Worm (Caenorhabditis elegans) whole organism, mixed stage, embryonic: Measurements from ENCODE around the gene pssy-2.
"Not testable (repeated sequence)": the region's sequence is repeated elsewhere in the genome, so short reads cannot be mapped to it uniquely, and the experiment has no call there.

Source experiments
- bed-3 ChIP-seq: fragments of 200-800 bp; sonication (Bioruptor generic); optimal IDR thresholded peaks from 3 replicates; lab custom pipeline; 2018; ENCODE audit warnings: mild to moderate bottlenecking, missing genetic modification characterization, moderate library complexity, missing compliant biosample characterization
- blmp-1 ChIP-seq: fragments of 150-350 bp; optimal IDR thresholded peaks from 2 replicates; lab custom pipeline; 2014; ENCODE audit warnings: missing biosample characterization, missing genetic modification characterization
- ceh-39 ChIP-seq: fragments of 150-350 bp; optimal IDR thresholded peaks from 2 replicates; lab custom pipeline; 2014; ENCODE audit warnings: missing biosample characterization, missing genetic modification characterization
- ceh-43 ChIP-seq: fragments of 200-800 bp; sonication (Bioruptor generic); optimal IDR thresholded peaks from 2 replicates; lab custom pipeline; 2018; ENCODE audit warnings: mild to moderate bottlenecking, missing genetic modification characterization, moderate library complexity, missing compliant biosample characterization
- ceh-83 ChIP-seq: fragments of 200-800 bp; sonication (Bioruptor generic); optimal IDR thresholded peaks from 2 replicates; lab custom pipeline; 2018; ENCODE audit warnings: mild to moderate bottlenecking, missing genetic modification characterization, missing compliant biosample characterization
- ces-1 ChIP-seq: fragments of 150-350 bp; optimal IDR thresholded peaks from 2 replicates; lab custom pipeline; 2014; ENCODE audit warnings: missing biosample characterization, missing genetic modification reagents, missing genetic modification characterization
- cnd-1 ChIP-seq: fragments of 200-800 bp; sonication (Bioruptor generic); optimal IDR thresholded peaks from 2 replicates; lab custom pipeline; 2018; ENCODE audit warnings: mild to moderate bottlenecking, missing genetic modification characterization, missing compliant biosample characterization
- elt-1 ChIP-seq: sonication (generic microtip); optimal IDR thresholded peaks from 2 replicates; lab custom pipeline; 2017; ENCODE audit warnings: missing genetic modification characterization, mild to moderate bottlenecking, missing compliant biosample characterization, antibody characterized with exemption, moderate library complexity, borderline replicate concordance; ENCODE audit not compliant: insufficient read depth
- elt-3 ChIP-seq: fragments of 150-350 bp; optimal IDR thresholded peaks from 2 replicates; lab custom pipeline; 2014; ENCODE audit warnings: missing biosample characterization, missing genetic modification characterization
- flh-1 ChIP-seq: fragments of 200-800 bp; sonication (Bioruptor generic); optimal IDR thresholded peaks from 2 replicates; lab custom pipeline; 2018; ENCODE audit warnings: mild to moderate bottlenecking, missing genetic modification characterization, moderate library complexity, missing compliant biosample characterization
- ham-2 ChIP-seq: fragments of 200-800 bp; sonication (Bioruptor generic); optimal IDR thresholded peaks from 2 replicates; lab custom pipeline; 2018; ENCODE audit warnings: mild to moderate bottlenecking, missing genetic modification characterization, missing compliant biosample characterization
- hlh-1 ChIP-seq: fragments of 150-350 bp; optimal IDR thresholded peaks from 2 replicates; lab custom pipeline; 2014; ENCODE audit warnings: missing biosample characterization, missing genetic modification reagents, missing genetic modification characterization
- lin-13 ChIP-seq: fragments of 150-350 bp; optimal IDR thresholded peaks from 2 replicates; lab custom pipeline; 2014; ENCODE audit warnings: missing biosample characterization, missing genetic modification characterization
- lin-32 ChIP-seq: fragments of 200-800 bp; sonication (Bioruptor generic); optimal IDR thresholded peaks from 2 replicates; lab custom pipeline; 2018; ENCODE audit warnings: mild to moderate bottlenecking, missing genetic modification characterization, missing compliant biosample characterization
- lsy-2 ChIP-seq: fragments of 150-350 bp; optimal IDR thresholded peaks from 2 replicates; lab custom pipeline; 2014; ENCODE audit warnings: missing biosample characterization, missing genetic modification characterization
- mep-1 ChIP-seq: fragments of 150-350 bp; optimal IDR thresholded peaks from 2 replicates; lab custom pipeline; 2017; ENCODE audit warnings: missing biosample characterization, missing genetic modification reagents, missing genetic modification characterization, inconsistent platforms
- mls-2 ChIP-seq: sonication (generic microtip); optimal IDR thresholded peaks from 2 replicates; lab custom pipeline; 2016; ENCODE audit warnings: mild to moderate bottlenecking, missing genetic modification characterization, moderate library complexity, missing compliant biosample characterization
- nhr-12 ChIP-seq: fragments of 150-350 bp; optimal IDR thresholded peaks from 2 replicates; lab custom pipeline; 2014; ENCODE audit warnings: missing biosample characterization, missing genetic modification characterization
- nhr-2 ChIP-seq: fragments of 150-350 bp; optimal IDR thresholded peaks from 2 replicates; lab custom pipeline; 2014; ENCODE audit warnings: missing biosample characterization, missing genetic modification characterization
- nhr-237 ChIP-seq: fragments of 150-350 bp; optimal IDR thresholded peaks from 2 replicates; lab custom pipeline; 2014; ENCODE audit warnings: missing biosample characterization, missing genetic modification characterization
- nhr-28 ChIP-seq: fragments of 150-350 bp; optimal IDR thresholded peaks from 2 replicates; lab custom pipeline; 2014; ENCODE audit warnings: missing biosample characterization, missing genetic modification characterization
- sem-2 ChIP-seq: fragments of 200-800 bp; sonication (Bioruptor generic); optimal IDR thresholded peaks from 2 replicates; lab custom pipeline; 2018; ENCODE audit warnings: mild to moderate bottlenecking, missing genetic modification characterization, missing compliant biosample characterization
- snpc-4 ChIP-seq: fragments of 150-350 bp; optimal IDR thresholded peaks from 2 replicates; lab custom pipeline; 2014; ENCODE audit warnings: missing biosample characterization, missing genetic modification characterization
- sptf-1 ChIP-seq: sonication (generic microtip); optimal IDR thresholded peaks from 2 replicates; lab custom pipeline; 2017; ENCODE audit warnings: mild to moderate bottlenecking, missing genetic modification characterization, moderate library complexity, missing compliant biosample characterization
- tbx-8 ChIP-seq: fragments of 200-800 bp; sonication (Bioruptor generic); optimal IDR thresholded peaks from 2 replicates; lab custom pipeline; 2018; ENCODE audit warnings: mild to moderate bottlenecking, missing genetic modification characterization, moderate library complexity, missing compliant biosample characterization
- unc-62 ChIP-seq: fragments of 150-350 bp; optimal IDR thresholded peaks from 2 replicates; lab custom pipeline; 2014; ENCODE audit warnings: missing biosample characterization, missing genetic modification reagents, missing genetic modification characterization
- zip-8 ChIP-seq: fragments of 150-350 bp; optimal IDR thresholded peaks from 2 replicates; lab custom pipeline; 2014; ENCODE audit warnings: missing biosample characterization, missing genetic modification characterization

pssy-2 gene

DNA sequence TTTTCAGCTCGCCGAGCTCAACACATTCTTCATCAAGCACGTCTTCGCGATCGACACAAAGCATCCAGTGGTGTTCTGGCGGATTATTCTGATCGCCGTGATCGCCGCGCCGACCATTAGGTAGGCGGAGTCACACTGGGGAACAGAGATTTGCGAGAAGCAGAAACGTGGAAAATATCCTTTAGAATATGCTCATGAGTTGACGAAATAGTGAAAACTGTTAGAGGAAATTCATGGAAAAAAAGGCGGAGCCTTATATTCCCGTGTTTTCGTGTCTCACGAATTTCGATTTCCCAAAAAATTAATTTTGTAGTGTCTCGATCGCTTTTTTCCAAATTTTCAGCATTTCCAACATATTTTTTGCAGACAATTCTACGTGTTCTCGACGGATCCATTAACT lies 2.9 kb downstream of the pssy-2 start:
- TF ChIP-seq cnd-1 (tag; lab: Kevin White, UChicago) = peak; percentile 54
- TF ChIP-seq sptf-1 (tag; lab: Kevin White, UChicago) = no peak

DNA sequence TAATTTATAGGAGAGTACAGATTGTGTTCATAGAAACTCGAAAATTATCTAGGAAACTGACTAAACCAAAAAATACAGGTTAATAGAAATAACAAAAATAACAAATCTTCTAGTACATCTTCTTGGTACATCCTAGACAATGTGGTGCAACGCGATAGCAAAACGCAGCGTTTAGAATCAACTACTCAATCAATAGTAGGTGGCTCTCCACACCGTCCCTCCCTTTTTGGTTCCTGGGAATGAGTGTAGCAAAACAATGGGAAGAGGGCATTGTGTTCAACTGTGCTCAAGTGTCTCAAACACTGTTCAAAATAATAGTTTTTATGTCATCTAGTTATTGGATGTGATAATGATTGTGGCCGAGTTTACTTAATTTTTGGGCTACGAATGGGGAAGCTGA lies 5.1 kb downstream of the pssy-2 start, which contains the start of gene T27E9.6:
Gene T27E9.6 (minus strand): TSS at position 101 of the 400 bp plus-strand sequence.
- TF ChIP-seq elt-1 (tag; lab: Kevin White, UChicago) (no peak), ceh-43 (no peak), elt-3 (tag; lab: Kevin White, UChicago) (no peak), nhr-28 (no peak)

DNA sequence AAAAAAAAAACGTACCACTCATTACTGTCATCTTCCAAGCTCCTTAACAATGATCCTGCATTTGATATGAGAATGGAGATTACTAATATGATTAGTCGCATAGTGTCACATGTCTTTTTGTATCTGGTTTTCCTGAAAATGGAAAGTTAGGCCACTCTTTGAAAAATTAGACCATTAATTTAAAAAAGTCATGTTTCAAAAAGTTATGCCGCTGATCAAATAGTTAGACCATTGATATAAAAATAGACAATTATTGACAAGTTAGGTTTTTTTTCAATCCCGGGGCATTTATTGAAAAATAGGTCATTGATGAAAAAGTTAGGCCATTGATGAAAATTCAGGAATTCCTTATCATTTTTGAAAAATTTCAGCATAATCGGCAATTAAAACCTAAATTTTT lies 12.4 kb downstream of the pssy-2 start, which contains the start of gene acc-4:
Gene acc-4 (minus strand): TSS at position 101 of the 400 bp plus-strand sequence.
- no peak for TF ChIP-seq flh-1 (GFP tag; lab: Kevin White, UChicago)
- no peak for TF ChIP-seq blmp-1 (tag; lab: Kevin White, UChicago)
- no peak for TF ChIP-seq lsy-2 (tag; lab: Kevin White, UChicago)
- no peak for TF ChIP-seq bed-3 (GFP tag; lab: Kevin White, UChicago)
- no peak for TF ChIP-seq ceh-83 (GFP tag; lab: Kevin White, UChicago)
- TF ChIP-seq ham-2 (GFP tag; lab: Kevin White, UChicago) = no peak
- no peak for TF ChIP-seq cnd-1 (tag; lab: Kevin White, UChicago)
- no peak for TF ChIP-seq hlh-1
- no peak for TF ChIP-seq ceh-43
- TF ChIP-seq ces-1 (GFP tag; lab: Kevin White, UChicago) = no peak

- TF ChIP-seq zip-8 (tag; lab: Kevin White, UChicago) (no peak), ces-1 (GFP tag; lab: Kevin White, UChicago) (no peak), ceh-43 (no peak), tbx-8 (GFP tag; lab: Kevin White, UChicago) (no peak), elt-3 (tag; lab: Kevin White, UChicago) (no peak), lin-32 (GFP tag; lab: Kevin White, UChicago) (no peak), sem-2 (no peak), mls-2 (tag; lab: Kevin White, UChicago) (no peak), mep-1 (tag; lab: Kevin White, UChicago) (no peak), ceh-83 (GFP tag; lab: Kevin White, UChicago) (no peak), bed-3 (GFP tag; lab: Kevin White, UChicago) (no peak), ceh-39 (tag; lab: Kevin White, UChicago) (no peak), unc-62 (GFP tag; lab: Kevin White, UChicago) (no peak), flh-1 (GFP tag; lab: Kevin White, UChicago) (no peak), lin-13 (tag; lab: Kevin White, UChicago) (no peak), nhr-12 (tag; lab: Kevin White, UChicago) (no peak)
Measured at ce11 chrIII:13492377-13492776, 20.8 kb downstream of the pssy-2 start, which contains the start of gene twk-40. TSS of gene twk-40 (minus strand) at chrIII:13492477.

DNA sequence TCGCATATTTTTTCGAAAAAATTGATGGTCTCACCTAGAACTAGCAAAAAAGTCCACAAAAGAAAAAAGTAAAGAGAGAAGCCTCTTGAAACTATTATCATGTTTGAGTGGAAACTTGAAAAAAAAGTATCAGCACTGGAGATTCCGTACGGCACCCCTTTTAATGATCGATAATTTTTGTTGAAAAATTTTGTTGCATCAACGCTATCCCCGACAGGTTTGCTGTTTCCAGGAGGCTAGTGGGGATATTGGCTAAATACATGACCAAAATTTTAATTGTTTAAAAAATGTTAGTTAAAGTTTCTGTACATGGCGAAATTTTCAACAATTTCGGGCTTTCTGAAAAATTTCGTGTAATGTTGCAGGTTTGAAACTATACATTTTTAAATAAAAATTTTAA lies 24.0 kb downstream of the pssy-2 start, which contains the start of gene T28A8.2:
Gene T28A8.2 (minus strand): TSS at position 101 of the 400 bp plus-strand sequence.
- TF ChIP-seq ceh-39 (tag; lab: Kevin White, UChicago) (no peak), nhr-12 (tag; lab: Kevin White, UChicago) (no peak), snpc-4 (tag; lab: Kevin White, UChicago) (no peak), ceh-83 (GFP tag; lab: Kevin White, UChicago) (no peak)

DNA sequence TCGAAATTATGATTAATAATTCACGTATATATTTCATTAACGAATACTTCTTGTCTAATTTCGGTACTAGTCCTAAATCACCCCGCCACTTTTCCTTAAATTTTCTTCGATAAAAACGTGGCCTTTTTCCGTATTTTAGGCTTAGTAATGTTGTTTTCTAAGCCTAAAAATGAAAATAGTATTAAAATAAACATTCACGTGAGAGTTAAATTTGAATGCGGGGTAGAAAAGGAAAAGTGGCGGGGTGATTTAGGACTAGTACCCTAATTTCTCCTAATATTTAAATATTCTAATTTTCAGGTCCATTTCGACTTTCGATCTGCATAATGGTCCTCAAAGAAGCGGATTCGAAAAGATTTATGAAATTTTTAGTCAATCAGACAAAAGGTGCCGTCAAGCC lies 27.3 kb downstream of the pssy-2 start, which contains the start of gene T28A8.6:
Gene T28A8.6 (plus strand): TSS at position 301 of the 400 bp plus-strand sequence.
- not testable (repeated sequence) for TF ChIP-seq unc-62 (GFP tag; lab: Kevin White, UChicago); mls-2 (tag; lab: Kevin White, UChicago); nhr-2

- TF ChIP-seq sptf-1 (tag; lab: Kevin White, UChicago) = no peak
- no peak for TF ChIP-seq elt-1 (tag; lab: Kevin White, UChicago)
- TF ChIP-seq tbx-8 (GFP tag; lab: Kevin White, UChicago) = no peak
- TF ChIP-seq nhr-2 = no peak
- TF ChIP-seq hlh-1 = no peak
- no peak for TF ChIP-seq ceh-83 (GFP tag; lab: Kevin White, UChicago)
- no peak for TF ChIP-seq nhr-237
- no peak for TF ChIP-seq flh-1 (GFP tag; lab: Kevin White, UChicago)
Measured at ce11 chrIII:13501599-13501998, 30.0 kb downstream of the pssy-2 start, which contains the start of gene T28A8.5. TSS of gene T28A8.5 (plus strand) at chrIII:13501630.
